Worm (Caenorhabditis elegans): Measurements from ENCODE around the gene pro-2.

ce11 chrII:10373536-10374169 lies 28.7 kb upstream of the pro-2 start:
- TF ChIP-seq cog-1 (tag; optimal IDR thresholded peaks at IDR 0.05), result no peak
- no peak for TF ChIP-seq med-1 (GFP tag; optimal IDR thresholded peaks at IDR 0.05; ENCODE audit: insufficient read depth)
- no peak for TF ChIP-seq ztf-29 (GFP tag; IDR thresholded peaks at IDR 0.05)

Data from whole organism, midembryonic.